Worm (Caenorhabditis elegans) whole organism, early embryonic: ENCODE results near the gene K12G11.6.

Experiments used
- B0310.2 ChIP-seq: sonication (generic microtip); optimal IDR thresholded peaks from 2 replicates; lab custom pipeline; 2016; ENCODE audit warnings: mild to moderate bottlenecking, missing genetic modification characterization, missing compliant biosample characterization
- F13C5.2 ChIP-seq: sonication (generic microtip); optimal IDR thresholded peaks from 2 replicates; lab custom pipeline; 2017; ENCODE audit warnings: mild to moderate bottlenecking, missing genetic modification characterization, inconsistent platforms, missing compliant biosample characterization
- aly-1 ChIP-seq: sonication (generic microtip); optimal IDR thresholded peaks from 2 replicates; lab custom pipeline; 2016; ENCODE audit warnings: missing genetic modification characterization, missing compliant biosample characterization
- ama-1 ChIP-seq: fragments of 150-350 bp; optimal IDR thresholded peaks from 2 replicates; lab custom pipeline; 2014
- ceh-13 ChIP-seq: fragments of 200-800 bp; sonication (Bioruptor generic); optimal IDR thresholded peaks from 2 replicates; lab custom pipeline; 2018; ENCODE audit warnings: mild to moderate bottlenecking, missing genetic modification characterization, missing compliant biosample characterization
- ceh-36 ChIP-seq: sonication (generic microtip); optimal IDR thresholded peaks from 2 replicates; lab custom pipeline; 2016; ENCODE audit warnings: missing genetic modification characterization, inconsistent platforms, missing compliant biosample characterization
- ets-7 ChIP-seq: sonication (generic microtip); optimal IDR thresholded peaks from 2 replicates; lab custom pipeline; 2016; ENCODE audit warnings: missing genotype, missing genetic modification characterization, missing compliant biosample characterization
- flt-1 ChIP-seq: fragments of 200-800 bp; sonication (Bioruptor generic); IDR thresholded peaks from 2 replicates; pipeline ENCODE4 v1.3.6; 2022; ENCODE audit warnings: missing genetic modification characterization, missing compliant biosample characterization
- hmbx-1 ChIP-seq: sonication (generic microtip); optimal IDR thresholded peaks from 2 replicates; lab custom pipeline; 2016; ENCODE audit warnings: mild to moderate bottlenecking, missing genetic modification characterization, missing compliant biosample characterization
- hmg-4 ChIP-seq: fragments of 200-800 bp; sonication (Bioruptor generic); optimal IDR thresholded peaks from 2 replicates; lab custom pipeline; 2018; ENCODE audit warnings: mild to moderate bottlenecking, missing genetic modification characterization, missing compliant biosample characterization
- hnd-1 ChIP-seq: sonication (generic microtip); optimal IDR thresholded peaks from 2 replicates; lab custom pipeline; 2016; ENCODE audit warnings: missing genetic modification characterization, missing compliant biosample characterization
- pes-1 ChIP-seq: fragments of 200-800 bp; sonication (Bioruptor generic); IDR thresholded peaks from 2 replicates; pipeline ENCODE4 v1.3.6; 2022; ENCODE audit warnings: missing genetic modification reagents, missing genetic modification characterization, missing compliant biosample characterization
- scrt-1 ChIP-seq: fragments of 200-800 bp; sonication (Bioruptor generic); IDR thresholded peaks from 2 replicates; pipeline ENCODE4 v1.3.6; 2022; ENCODE audit warnings: missing genetic modification characterization, missing compliant biosample characterization
- sea-1 ChIP-seq: fragments of 200-800 bp; sonication (Bioruptor generic); conservative IDR thresholded peaks from 2 replicates; pipeline ENCODE4 v1.3.6; 2022; ENCODE audit warnings: missing genetic modification characterization, missing compliant biosample characterization
- tbx-11 ChIP-seq: fragments of 200-800 bp; sonication (Bioruptor generic); IDR thresholded peaks from 2 replicates; pipeline ENCODE4 v1.3.6; 2022; ENCODE audit warnings: missing genetic modification characterization, missing compliant biosample characterization
- tbx-37 ChIP-seq: fragments of 200-800 bp; sonication (Bioruptor generic); conservative IDR thresholded peaks from 2 replicates; pipeline ENCODE4 v1.3.6; 2022; ENCODE audit warnings: missing genetic modification reagents, missing genetic modification characterization, missing compliant biosample characterization
- tra-4 ChIP-seq: sonication (generic microtip); optimal IDR thresholded peaks from 2 replicates; lab custom pipeline; 2017; ENCODE audit warnings: missing genetic modification characterization, missing compliant biosample characterization

Gene K12G11.6

ce11 chrV:11927346-11927745 lies 33.2 kb downstream of the K12G11.6 start, which contains the start of gene osm-6:
TSS of gene osm-6 (minus strand) at chrV:11927446.
- no peak for TF ChIP-seq flt-1 (GFP tag; lab: Robert Waterston, UW)
- TF ChIP-seq tbx-11 (GFP tag; lab: Robert Waterston, UW) = no peak
- TF ChIP-seq scrt-1 (GFP tag; lab: Robert Waterston, UW) = no peak
- TF ChIP-seq hnd-1 (tag; lab: Kevin White, UChicago) = no peak

DNA sequence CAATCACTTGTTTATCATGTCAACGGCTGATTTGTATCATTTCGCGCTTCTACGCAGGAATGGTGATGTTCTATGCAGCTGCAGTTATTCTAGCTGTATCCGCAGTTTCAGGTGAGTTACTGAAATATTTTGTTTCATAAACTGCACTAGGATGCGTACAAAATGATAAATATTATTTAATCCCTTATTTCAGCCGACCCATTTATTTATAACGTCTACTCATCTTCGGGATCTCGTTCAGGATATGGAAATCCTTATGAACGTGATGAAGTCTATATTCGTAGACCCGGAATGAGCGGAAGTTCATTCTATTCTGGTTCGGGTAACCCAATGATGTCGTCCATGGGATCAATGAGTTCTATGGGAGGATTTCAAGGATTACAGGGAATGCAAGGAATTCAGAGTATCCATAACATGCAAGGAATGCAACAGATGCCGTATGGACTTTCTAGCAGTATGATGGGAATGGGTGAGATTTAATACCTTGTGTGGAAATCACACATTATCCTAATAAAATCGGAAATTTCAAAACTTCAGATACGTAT lies 35.0 kb downstream of the K12G11.6 start, which contains the start of gene F58H1.2:
Gene F58H1.2 (plus strand): TSS at position 51 of the 545 bp plus-strand sequence.
- TF ChIP-seq ets-7 (tag; lab: Kevin White, UChicago) = no peak
- no peak for TF ChIP-seq tbx-37
- TF ChIP-seq ama-1 (lab: Kevin White, UChicago) = no peak
- no peak for TF ChIP-seq hnd-1 (tag; lab: Kevin White, UChicago)
- no peak for TF ChIP-seq aly-1 (tag; lab: Kevin White, UChicago)
- TF ChIP-seq pes-1 (GFP tag; lab: Robert Waterston, UW) = no peak
- TF ChIP-seq B0310.2 (tag; lab: Kevin White, UChicago) = no peak
- no peak for TF ChIP-seq F13C5.2
- TF ChIP-seq hmg-4 (GFP tag; lab: Kevin White, UChicago) = no peak
- no peak for TF ChIP-seq scrt-1 (GFP tag; lab: Robert Waterston, UW)
- TF ChIP-seq hmbx-1 (tag; lab: Kevin White, UChicago) = no peak
- no peak for TF ChIP-seq tra-4 (tag; lab: Kevin White, UChicago)
- no peak for TF ChIP-seq flt-1 (GFP tag; lab: Robert Waterston, UW)

DNA sequence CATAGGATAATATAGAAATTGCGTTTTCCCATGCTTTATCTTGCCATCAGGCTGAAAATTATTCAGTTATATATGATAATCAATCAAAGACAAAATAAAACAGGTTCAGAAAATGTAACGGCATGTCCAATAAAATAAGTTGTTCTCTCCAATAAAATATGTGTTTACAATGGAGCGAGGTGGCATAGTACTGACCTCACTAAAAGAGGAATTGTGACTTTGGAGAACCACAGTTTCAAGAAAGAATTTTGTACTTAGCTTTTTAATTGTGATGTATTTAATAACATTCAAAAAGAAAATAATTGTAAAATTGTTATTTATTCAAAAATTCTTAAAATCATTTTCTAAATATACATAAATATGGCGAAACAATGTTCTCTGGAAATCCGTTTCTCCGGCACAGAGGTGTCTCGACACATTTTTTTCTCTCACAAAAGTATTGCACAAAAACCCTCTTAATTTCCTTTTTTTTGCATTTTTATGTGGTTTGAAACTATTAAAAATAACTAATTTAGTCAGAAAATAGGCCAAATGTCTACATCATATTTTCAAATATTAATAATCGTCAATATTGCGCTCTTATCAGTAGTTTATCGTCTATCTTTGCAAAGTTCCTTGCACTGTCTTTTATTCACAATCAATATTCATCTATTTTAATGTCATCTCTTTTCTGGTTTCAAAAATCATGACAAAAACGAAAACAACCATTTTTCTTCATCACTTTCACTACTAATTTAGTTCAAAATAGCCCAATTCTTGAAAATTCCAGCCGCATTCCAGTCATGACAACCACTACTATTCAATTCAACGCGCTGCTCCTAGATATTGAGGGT lies 39.3 kb downstream of the K12G11.6 start, which contains the start of the genes aman-2 and F58H1.3:
Gene aman-2 (minus strand): TSS at position 51 of the 833 bp plus-strand sequence.
Gene F58H1.3 (plus strand): TSS at position 783 of the 833 bp plus-strand sequence.
- TF ChIP-seq hmg-4 (GFP tag; lab: Kevin White, UChicago) (no peak), B0310.2 (tag; lab: Kevin White, UChicago) (no peak), tbx-37 (peak; percentile 18; the same call in 1 of the 2 replicates), F13C5.2 (peak; percentile 30), hmbx-1 (tag; lab: Kevin White, UChicago) (peak; percentile 34), ets-7 (tag; lab: Kevin White, UChicago) (no peak), tra-4 (tag; lab: Kevin White, UChicago) (peak; percentile 14)

ce11 chrV:11934848-11935247 lies 40.7 kb downstream of the K12G11.6 start, which contains the start of gene F58H1.8:
TSS of gene F58H1.8 (plus strand) at chrV:11935148.
- no peak for TF ChIP-seq hmg-4 (GFP tag; lab: Kevin White, UChicago)
- TF ChIP-seq flt-1 (GFP tag; lab: Robert Waterston, UW) = no peak
- no peak for TF ChIP-seq sea-1 (GFP tag; lab: Robert Waterston, UW)
- TF ChIP-seq F13C5.2 = no peak
- TF ChIP-seq pes-1 (GFP tag; lab: Robert Waterston, UW) = no peak
- no peak for TF ChIP-seq ets-7 (tag; lab: Kevin White, UChicago)
- no peak for TF ChIP-seq hmbx-1 (tag; lab: Kevin White, UChicago)
- TF ChIP-seq ceh-13 (GFP tag; lab: Kevin White, UChicago) = no peak
- TF ChIP-seq ceh-36 = no peak
- TF ChIP-seq ama-1 (lab: Kevin White, UChicago) = no peak
- TF ChIP-seq tra-4 (tag; lab: Kevin White, UChicago) = no peak
- TF ChIP-seq B0310.2 (tag; lab: Kevin White, UChicago) = no peak
- no peak for TF ChIP-seq tbx-37
- no peak for TF ChIP-seq scrt-1 (GFP tag; lab: Robert Waterston, UW)
- TF ChIP-seq aly-1 (tag; lab: Kevin White, UChicago) = no peak

- TF ChIP-seq hmg-4 (GFP tag; lab: Kevin White, UChicago) (no peak), B0310.2 (tag; lab: Kevin White, UChicago) (no peak)
Measured at ce11 chrV:11937710-11938109, 43.6 kb downstream of the K12G11.6 start, which contains the start of gene gpla-1. TSS of gene gpla-1 (minus strand) at chrV:11937810.

DNA sequence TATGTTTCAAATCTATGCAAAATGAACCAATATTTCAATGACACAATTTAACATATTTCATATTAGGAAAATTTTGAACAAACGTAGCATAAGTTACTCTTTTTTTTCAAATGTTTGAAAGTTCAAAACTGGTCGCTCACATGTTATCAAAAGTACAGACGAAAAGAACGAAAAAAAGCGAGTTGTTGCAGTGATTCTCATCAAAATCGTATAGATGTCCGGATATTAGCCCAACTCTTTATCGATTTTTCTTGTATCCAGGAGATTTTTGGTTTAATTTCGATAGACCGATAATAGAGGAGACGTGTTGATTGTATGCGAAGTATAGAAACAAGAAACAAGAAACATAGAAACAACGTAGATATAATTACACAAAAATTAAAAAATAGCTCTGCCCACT lies 46.2 kb downstream of the K12G11.6 start:
- TF ChIP-seq flt-1 (GFP tag; lab: Robert Waterston, UW) = no peak
- TF ChIP-seq pes-1 (GFP tag; lab: Robert Waterston, UW) = no peak
- no peak for TF ChIP-seq B0310.2 (tag; lab: Kevin White, UChicago)
- TF ChIP-seq ceh-36 = no peak
- TF ChIP-seq ama-1 (lab: Kevin White, UChicago) = no peak
- TF ChIP-seq tbx-11 (GFP tag; lab: Robert Waterston, UW) = no peak
- TF ChIP-seq aly-1 (tag; lab: Kevin White, UChicago) = no peak
- TF ChIP-seq sea-1 (GFP tag; lab: Robert Waterston, UW) = no peak
- TF ChIP-seq scrt-1 (GFP tag; lab: Robert Waterston, UW) = no peak
- no peak for TF ChIP-seq hmg-4 (GFP tag; lab: Kevin White, UChicago)
- no peak for TF ChIP-seq tbx-37
- TF ChIP-seq ets-7 (tag; lab: Kevin White, UChicago) = no peak
- no peak for TF ChIP-seq F13C5.2
- no peak for TF ChIP-seq hmbx-1 (tag; lab: Kevin White, UChicago)
- no peak for TF ChIP-seq tra-4 (tag; lab: Kevin White, UChicago)
- no peak for TF ChIP-seq ceh-13 (GFP tag; lab: Kevin White, UChicago)
- TF ChIP-seq hnd-1 (tag; lab: Kevin White, UChicago) = no peak

- TF ChIP-seq tra-4 (tag; lab: Kevin White, UChicago) (no peak), scrt-1 (GFP tag; lab: Robert Waterston, UW) (no peak)
Measured at ce11 chrV:11941664-11942063, 47.5 kb downstream of the K12G11.6 start.
